Worm (Caenorhabditis elegans) whole organism, L4 larva: Measurements from ENCODE around the gene dve-1.

ENCODE experiments used
- ces-1 ChIP-seq: fragments of 150-350 bp; sonication (generic microtip); optimal IDR thresholded peaks from 4 replicates; lab custom pipeline; 2014; ENCODE audit warnings: missing biosample characterization, missing genetic modification reagents, missing genetic modification characterization
- egl-27 ChIP-seq: sonication (generic microtip); optimal IDR thresholded peaks from 3 replicates; lab custom pipeline; 2017; ENCODE audit warnings: missing biosample characterization, missing genetic modification reagents, missing genetic modification characterization
- lin-15B ChIP-seq: fragments of 150-350 bp; sonication (generic microtip); optimal IDR thresholded peaks from 3 replicates; lab custom pipeline; 2014; ENCODE audit warnings: missing biosample characterization, missing genetic modification characterization
- mep-1 ChIP-seq: fragments of 150-350 bp; sonication (generic microtip); optimal IDR thresholded peaks from 3 replicates; lab custom pipeline; 2014; ENCODE audit warnings: missing biosample characterization, missing genetic modification characterization
- nhr-28 ChIP-seq: fragments of 150-350 bp; optimal IDR thresholded peaks from 2 replicates; lab custom pipeline; 2014; ENCODE audit warnings: missing biosample characterization, missing genetic modification characterization
- pqm-1 ChIP-seq: sonication (generic microtip); optimal IDR thresholded peaks from 2 replicates; lab custom pipeline; 2017; ENCODE audit warnings: missing biosample characterization, missing genetic modification characterization
- rbr-2 ChIP-seq: sonication (generic microtip); optimal IDR thresholded peaks from 2 replicates; lab custom pipeline; 2016; ENCODE audit warnings: missing genotype, missing genetic modification characterization, missing compliant biosample characterization
- unc-62 ChIP-seq, 3 experiments: fragments of 150-350 bp in 1 of 3; sonication (generic microtip); optimal IDR thresholded peaks in 2 of 3; peaks in 1 of 3; 1 replicate in 1 of 3; 2 replicates in 2 of 3; lab custom pipeline; 2014 to 2017; ENCODE audit warnings: missing biosample characterization in 3 of 3, missing genetic modification characterization in 3 of 3, missing genetic modification reagents in 3 of 3, missing genotype in 1 of 3
- zip-11 ChIP-seq: fragments of 200-800 bp; sonication (Bioruptor generic); IDR thresholded peaks from 2 replicates; pipeline ENCODE4 v1.3.6; 2022; ENCODE audit warnings: missing genetic modification characterization, missing compliant biosample characterization

- TF ChIP-seq egl-27 (tag; lab: Kevin White, UChicago), result no peak
- TF ChIP-seq unc-62 (GFP tag; optimal IDR thresholded peaks at IDR 0.05 in 1 of 2; lab: Kevin White, UChicago), result no peak
- no peak for TF ChIP-seq unc-62 (tag; optimal IDR thresholded peaks at IDR 0.05; lab: Kevin White, UChicago)
- TF ChIP-seq ces-1 (GFP tag; lab: Kevin White, UChicago), result no peak
- no peak for TF ChIP-seq lin-15B (tag; lab: Kevin White, UChicago)
- no peak for TF ChIP-seq mep-1 (tag; lab: Kevin White, UChicago)
- no peak for TF ChIP-seq pqm-1 (tag; lab: Kevin White, UChicago)
- TF ChIP-seq nhr-28 (tag; lab: Kevin White, UChicago), result no peak
- TF ChIP-seq zip-11 (GFP tag; lab: Robert Waterston, UW), result no peak
- TF ChIP-seq rbr-2 (tag; lab: Kevin White, UChicago), result no peak
Measured at ce11 chrX:481150-481549, 47.5 kb upstream of the dve-1 start, which contains the start of gene che-2.
